Fruit fly (Drosophila melanogaster) whole organism: ENCODE measurements around the gene hmw.
A peak's percentile ranks its signal among the peaks of the same experiment; 100 is the strongest.

Source experiments
- CG8478 ChIP-seq: fragments of >200 bp; optimal IDR thresholded peaks from 2 replicates; lab custom pipeline; 2018; ENCODE audit warnings: inconsistent platforms
- Dll ChIP-seq: fragments of >200 bp; optimal IDR thresholded peaks from 2 replicates; lab custom pipeline; 2017
- EcR ChIP-seq, 2 experiments: fragments of >200 bp; optimal IDR thresholded peaks; 2 replicates each; lab custom pipeline; 2017; ENCODE audit warnings: missing biosample characterization in 2 of 2, missing genetic modification characterization in 2 of 2, missing genetic modification reagents in 2 of 2
- pan ChIP-seq: fragments of >200 bp; optimal IDR thresholded peaks from 2 replicates; lab custom pipeline; 2017
- psq ChIP-seq: fragments of >200 bp; optimal IDR thresholded peaks from 2 replicates; lab custom pipeline; 2017
- usp ChIP-seq: fragments of >200 bp; optimal IDR thresholded peaks from 2 replicates; lab custom pipeline; 2017; ENCODE audit warnings: missing biosample characterization, missing genetic modification characterization, mixed read lengths

The hmw gene

dm6 chr3R:18372688-18373304 is 11.0 kb downstream of the hmw start, which contains the start of gene gl:
TSS of gene gl (minus strand) at chr3R:18372738.
- TF ChIP-seq EcR (GFP tag; optimal IDR thresholded peaks at IDR 0.05; lab: Kevin White, UChicago) (no peak), usp (GFP tag; lab: Kevin White, UChicago) (no peak), CG8478 (lab: Kevin White, UChicago) (no peak), Dll (lab: Kevin White, UChicago) (no peak), psq (no peak), pan (lab: Kevin White, UChicago) (no peak)

dm6 chr3R:18380251-18380812 is 18.5 kb downstream of the hmw start:
- no peak for TF ChIP-seq EcR (GFP tag; optimal IDR thresholded peaks at IDR 0.05; lab: Kevin White, UChicago)

dm6 chr3R:18381014-18381512 is 19.3 kb downstream of the hmw start, which contains the start of gene CG7675:
TSS of gene CG7675 (minus strand) at chr3R:18381178.
- TF ChIP-seq usp (GFP tag; lab: Kevin White, UChicago) (no peak), psq (no peak), Dll (lab: Kevin White, UChicago) (no peak), EcR (GFP tag; optimal IDR thresholded peaks at IDR 0.05; lab: Kevin White, UChicago) (no peak), pan (lab: Kevin White, UChicago) (no peak), CG8478 (lab: Kevin White, UChicago) (no peak)

dm6 chr3R:18384972-18385371 is 23.2 kb downstream of the hmw start, which contains the start of gene CG14309:
TSS of gene CG14309 (minus strand) at chr3R:18385072.
- TF ChIP-seq psq = no peak
- TF ChIP-seq Dll (lab: Kevin White, UChicago) = no peak
- TF ChIP-seq usp (GFP tag; lab: Kevin White, UChicago) = no peak
- no peak for TF ChIP-seq pan (lab: Kevin White, UChicago)
- TF ChIP-seq CG8478 (lab: Kevin White, UChicago) = no peak
- no peak for TF ChIP-seq EcR (GFP tag; optimal IDR thresholded peaks at IDR 0.05; lab: Kevin White, UChicago)

dm6 chr3R:18385593-18385992 is 23.8 kb downstream of the hmw start, which contains the start of gene cona:
TSS of gene cona (plus strand) at chr3R:18385828.
- TF ChIP-seq CG8478 (lab: Kevin White, UChicago) (no peak), Dll (lab: Kevin White, UChicago) (no peak), pan (lab: Kevin White, UChicago) (no peak), usp (GFP tag; lab: Kevin White, UChicago) (no peak), psq (no peak), EcR (GFP tag; optimal IDR thresholded peaks at IDR 0.05; lab: Kevin White, UChicago) (no peak)

dm6 chr3R:18389790-18390189 is 28.0 kb downstream of the hmw start, which contains the start of gene Vha100-4:
TSS of gene Vha100-4 (minus strand) at chr3R:18389805.
- TF ChIP-seq Dll (lab: Kevin White, UChicago) = no peak
- TF ChIP-seq usp (GFP tag; lab: Kevin White, UChicago) = no peak
- TF ChIP-seq pan (lab: Kevin White, UChicago) = no peak
- no peak for TF ChIP-seq EcR (GFP tag; optimal IDR thresholded peaks at IDR 0.05; lab: Kevin White, UChicago)
- no peak for TF ChIP-seq psq
- no peak for TF ChIP-seq CG8478 (lab: Kevin White, UChicago)

- TF ChIP-seq usp (GFP tag; lab: Kevin White, UChicago) = no peak
Measured at dm6 chr3R:18393436-18393835, 31.6 kb downstream of the hmw start.

- TF ChIP-seq pan (lab: Kevin White, UChicago) (no peak), usp (GFP tag; lab: Kevin White, UChicago) (no peak), EcR (GFP tag; optimal IDR thresholded peaks at IDR 0.05; lab: Kevin White, UChicago) (no peak), psq (no peak), CG8478 (lab: Kevin White, UChicago) (no peak), Dll (lab: Kevin White, UChicago) (no peak)
Measured at dm6 chr3R:18394876-18395275, 33.1 kb downstream of the hmw start.

dm6 chr3R:18395694-18396093 is 33.9 kb downstream of the hmw start:
- no peak for TF ChIP-seq psq
- no peak for TF ChIP-seq usp (GFP tag; lab: Kevin White, UChicago)
- no peak for TF ChIP-seq EcR (GFP tag; optimal IDR thresholded peaks at IDR 0.05; lab: Kevin White, UChicago)

dm6 chr3R:18396801-18397604 is 35.2 kb downstream of the hmw start, which contains the start of gene Vti1b:
TSS of gene Vti1b (plus strand) at chr3R:18396995.
- TF ChIP-seq EcR (GFP tag; optimal IDR thresholded peaks at IDR 0.05; lab: Kevin White, UChicago) (no peak), Dll (lab: Kevin White, UChicago) (peak; percentile 89)

- TF ChIP-seq Dll (lab: Kevin White, UChicago) = no peak
- no peak for TF ChIP-seq pan (lab: Kevin White, UChicago)
- TF ChIP-seq usp (GFP tag; lab: Kevin White, UChicago) = no peak
- no peak for TF ChIP-seq CG8478 (lab: Kevin White, UChicago)
- TF ChIP-seq psq = no peak
- no peak for TF ChIP-seq EcR (GFP tag; optimal IDR thresholded peaks at IDR 0.05; lab: Kevin White, UChicago)
Measured at dm6 chr3R:18397834-18398378, 36.1 kb downstream of the hmw start.
